Fruit fly (Drosophila melanogaster): ENCODE measurements around the gene Cap-D2.

DNA sequence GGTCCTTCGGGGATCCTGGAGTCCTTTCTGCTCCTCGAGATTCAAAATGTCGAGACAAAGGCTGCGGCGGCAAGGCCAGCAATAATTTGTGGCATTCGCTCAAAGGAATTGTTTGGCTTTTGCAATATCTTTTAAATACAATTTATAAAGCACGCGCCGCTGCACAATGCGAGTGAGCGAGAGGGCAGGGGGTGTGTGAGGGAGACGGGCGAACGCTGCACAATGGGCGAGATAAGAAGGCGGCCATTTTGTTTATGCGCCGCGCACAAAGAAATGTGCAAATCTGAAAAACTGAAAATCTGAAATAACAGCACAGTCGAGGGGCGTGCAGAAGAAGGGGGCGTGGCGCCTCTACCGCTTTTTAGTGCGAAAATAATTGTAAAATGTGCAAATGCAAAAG is 32.9 kb downstream of the Cap-D2 start:
- no peak for TF ChIP-seq pan (optimal IDR thresholded peaks at IDR 0.05)
- no peak for TF ChIP-seq CG8478 (optimal IDR thresholded peaks at IDR 0.05)
- TF ChIP-seq Dll (optimal IDR thresholded peaks at IDR 0.05) = no peak
